Worm (Caenorhabditis elegans): ENCODE measurements around the gene Y4C6B.3.

ce11 chrIV:5291207-5291606 is 41.1 kb upstream of the Y4C6B.3 start:
- TF ChIP-seq ama-1 (optimal IDR thresholded peaks at IDR 0.05) = no peak
- no peak for TF ChIP-seq hmbx-1 (tag; optimal IDR thresholded peaks at IDR 0.05)
- TF ChIP-seq hnd-1 (tag; optimal IDR thresholded peaks at IDR 0.05) = no peak
- no peak for TF ChIP-seq F13C5.2 (tag; optimal IDR thresholded peaks at IDR 0.05)
- no peak for TF ChIP-seq hmg-4 (GFP tag; optimal IDR thresholded peaks at IDR 0.05)
- TF ChIP-seq sea-1 (GFP tag; conservative IDR thresholded peaks at IDR 0.05) = no peak
- TF ChIP-seq flt-1 (GFP tag; IDR thresholded peaks at IDR 0.05) = no peak

Measured in whole organism, early embryonic.